Worm (Caenorhabditis elegans) whole organism, L2 larva: ENCODE results near the gene jud-4.

ENCODE experiments used
- F13H6.1 ChIP-seq: sonication (generic microtip); optimal IDR thresholded peaks from 2 replicates; lab custom pipeline; 2016; ENCODE audit warnings: missing genetic modification characterization, missing compliant biosample characterization
- R02D3.7 ChIP-seq: fragments of 150-350 bp; optimal IDR thresholded peaks from 2 replicates; lab custom pipeline; 2014; ENCODE audit warnings: missing biosample characterization, missing genetic modification characterization
- Y55F3AM.14 ChIP-seq: fragments of 200-800 bp; sonication (Bioruptor generic); optimal IDR thresholded peaks from 2 replicates; lab custom pipeline; 2018; ENCODE audit warnings: mild to moderate bottlenecking, missing genetic modification characterization, missing compliant biosample characterization
- ZK546.5 ChIP-seq: sonication (generic microtip); optimal IDR thresholded peaks from 2 replicates; lab custom pipeline; 2017; ENCODE audit warnings: missing biosample characterization, missing genetic modification characterization
- alr-1 ChIP-seq: fragments of 150-350 bp; optimal IDR thresholded peaks from 2 replicates; lab custom pipeline; 2014; ENCODE audit warnings: missing biosample characterization, missing genetic modification characterization
- aly-2 ChIP-seq: fragments of 150-350 bp; optimal IDR thresholded peaks from 2 replicates; lab custom pipeline; 2014; ENCODE audit warnings: missing biosample characterization, missing genetic modification characterization
- ama-1 ChIP-seq: fragments of 150-350 bp; optimal IDR thresholded peaks from 2 replicates; lab custom pipeline; 2018; ENCODE audit warnings: inconsistent platforms
- blmp-1 ChIP-seq: sonication (generic microtip); optimal IDR thresholded peaks from 2 replicates; lab custom pipeline; 2017; ENCODE audit warnings: missing genetic modification characterization, mild to moderate bottlenecking, missing compliant biosample characterization, antibody characterized with exemption, moderate library complexity; ENCODE audit not compliant: insufficient read depth
- ceh-82 ChIP-seq: fragments of 150-350 bp; optimal IDR thresholded peaks from 2 replicates; lab custom pipeline; 2014; ENCODE audit warnings: missing biosample characterization, missing genetic modification characterization
- crh-2 ChIP-seq: sonication (generic microtip); optimal IDR thresholded peaks from 2 replicates; lab custom pipeline; 2017; ENCODE audit warnings: missing biosample characterization, missing genetic modification characterization
- dmd-4 ChIP-seq: sonication (generic microtip); optimal IDR thresholded peaks from 2 replicates; lab custom pipeline; 2017; ENCODE audit warnings: missing biosample characterization, missing genetic modification characterization
- egl-27 ChIP-seq: sonication (generic microtip); optimal IDR thresholded peaks from 3 replicates; lab custom pipeline; 2017; ENCODE audit warnings: missing biosample characterization, missing genetic modification reagents, missing genetic modification characterization
- elt-1 ChIP-seq: fragments of 150-350 bp; optimal IDR thresholded peaks from 2 replicates; lab custom pipeline; 2014; ENCODE audit warnings: missing biosample characterization, missing genetic modification characterization
- fos-1 ChIP-seq: fragments of 150-350 bp; optimal IDR thresholded peaks from 2 replicates; lab custom pipeline; 2014; ENCODE audit warnings: missing biosample characterization, missing genetic modification characterization
- gmeb-1 ChIP-seq: fragments of 150-350 bp; optimal IDR thresholded peaks from 2 replicates; lab custom pipeline; 2014; ENCODE audit warnings: missing biosample characterization, missing genetic modification characterization
- lin-11 ChIP-seq: fragments of 150-350 bp; sonication (generic microtip); optimal IDR thresholded peaks from 2 replicates; lab custom pipeline; 2014; ENCODE audit warnings: missing biosample characterization, missing genetic modification characterization, inconsistent platforms, mixed read lengths
- lin-13 ChIP-seq: fragments of 150-350 bp; optimal IDR thresholded peaks from 2 replicates; lab custom pipeline; 2014; ENCODE audit warnings: missing biosample characterization, missing genetic modification reagents, missing genetic modification characterization
- lin-39 ChIP-seq: fragments of 150-350 bp; optimal IDR thresholded peaks from 2 replicates; lab custom pipeline; 2014; ENCODE audit warnings: missing biosample characterization, missing genetic modification reagents, missing genetic modification characterization
- lsy-2 ChIP-seq, 2 experiments: fragments of 150-350 bp in 1 of 2; sonication (generic microtip) in 1 of 2; optimal IDR thresholded peaks; 2 replicates each; lab custom pipeline; 2014 to 2017; ENCODE audit warnings: missing biosample characterization in 2 of 2, missing genetic modification characterization in 2 of 2
- mab-5 ChIP-seq: fragments of 150-350 bp; optimal IDR thresholded peaks from 2 replicates; lab custom pipeline; 2014; ENCODE audit warnings: missing biosample characterization, missing genetic modification characterization
- mbf-1 ChIP-seq: sonication (generic microtip); optimal IDR thresholded peaks from 2 replicates; lab custom pipeline; 2017; ENCODE audit warnings: missing biosample characterization, missing genetic modification characterization
- mdl-1 ChIP-seq, 2 experiments: fragments of 150-350 bp in 1 of 2; sonication (generic microtip) in 1 of 2; optimal IDR thresholded peaks; 2 replicates each; lab custom pipeline; 2017; ENCODE audit warnings: missing biosample characterization in 2 of 2, missing genetic modification characterization in 2 of 2
- nhr-10 ChIP-seq: sonication (generic microtip); optimal IDR thresholded peaks from 2 replicates; lab custom pipeline; 2017; ENCODE audit warnings: missing biosample characterization, missing genetic modification characterization
- nhr-11 ChIP-seq: fragments of 150-350 bp; optimal IDR thresholded peaks from 2 replicates; lab custom pipeline; 2014; ENCODE audit warnings: missing biosample characterization, missing genetic modification characterization
- nhr-12 ChIP-seq: fragments of 150-350 bp; optimal IDR thresholded peaks from 2 replicates; lab custom pipeline; 2014; ENCODE audit warnings: missing biosample characterization, missing genetic modification characterization
- nhr-129 ChIP-seq: fragments of 150-350 bp; optimal IDR thresholded peaks from 2 replicates; lab custom pipeline; 2014; ENCODE audit warnings: missing biosample characterization, missing genetic modification characterization
- nhr-21 ChIP-seq: fragments of 150-350 bp; optimal IDR thresholded peaks from 2 replicates; lab custom pipeline; 2014; ENCODE audit warnings: missing biosample characterization, missing genetic modification characterization
- nhr-237 ChIP-seq: fragments of 150-350 bp; optimal IDR thresholded peaks from 2 replicates; lab custom pipeline; 2014; ENCODE audit warnings: missing biosample characterization, missing genetic modification characterization
- nhr-25 ChIP-seq: fragments of 150-350 bp; sonication (generic microtip); optimal IDR thresholded peaks from 3 replicates; lab custom pipeline; 2014; ENCODE audit warnings: missing biosample characterization, missing genetic modification characterization
- nhr-77 ChIP-seq: fragments of 150-350 bp; optimal IDR thresholded peaks from 2 replicates; lab custom pipeline; 2014; ENCODE audit warnings: missing biosample characterization, missing genetic modification characterization
- sem-4 ChIP-seq: fragments of 150-350 bp; optimal IDR thresholded peaks from 2 replicates; lab custom pipeline; 2014; ENCODE audit warnings: missing biosample characterization, missing genetic modification reagents, missing genetic modification characterization
- sma-3 ChIP-seq: sonication (generic microtip); optimal IDR thresholded peaks from 2 replicates; lab custom pipeline; 2016; ENCODE audit warnings: missing genetic modification reagents, missing genetic modification characterization, missing compliant biosample characterization
- sma-9 ChIP-seq, 2 experiments: fragments of 150-350 bp in 1 of 2; sonication (generic microtip) in 1 of 2; optimal IDR thresholded peaks; 2 replicates each; lab custom pipeline; 2014 to 2016; ENCODE audit warnings: missing genetic modification characterization in 2 of 2, mild to moderate bottlenecking in 1 of 2, missing biosample characterization in 1 of 2, missing compliant biosample characterization in 1 of 2, missing genetic modification reagents in 1 of 2, moderate library complexity in 1 of 2
- snpc-4 ChIP-seq: fragments of 150-350 bp; optimal IDR thresholded peaks from 2 replicates; lab custom pipeline; 2014; ENCODE audit warnings: missing biosample characterization, missing genetic modification characterization
- unc-39 ChIP-seq: fragments of 150-350 bp; optimal IDR thresholded peaks from 2 replicates; lab custom pipeline; 2014; ENCODE audit warnings: missing biosample characterization, missing genetic modification characterization
- unc-55 ChIP-seq: fragments of 150-350 bp; sonication (generic microtip); optimal IDR thresholded peaks from 3 replicates; lab custom pipeline; 2014; ENCODE audit warnings: missing biosample characterization, missing genetic modification reagents, missing genetic modification characterization
- unc-62 ChIP-seq: fragments of 150-350 bp; optimal IDR thresholded peaks from 2 replicates; lab custom pipeline; 2014; ENCODE audit warnings: missing biosample characterization, missing genetic modification reagents, missing genetic modification characterization
- zag-1 ChIP-seq: fragments of 150-350 bp; optimal IDR thresholded peaks from 2 replicates; lab custom pipeline; 2014; ENCODE audit warnings: missing biosample characterization, missing genetic modification characterization
- ztf-1 ChIP-seq: fragments of 200-800 bp; sonication (Bioruptor generic); conservative IDR thresholded peaks from 2 replicates; pipeline ENCODE4 v1.3.6; 2022; ENCODE audit warnings: missing genetic modification characterization, missing compliant biosample characterization
- ztf-11 ChIP-seq: sonication (generic microtip); optimal IDR thresholded peaks from 2 replicates; lab custom pipeline; 2017; ENCODE audit warnings: missing biosample characterization, missing genetic modification characterization
- ztf-4 ChIP-seq: fragments of 150-350 bp; optimal IDR thresholded peaks from 2 replicates; lab custom pipeline; 2014; ENCODE audit warnings: missing biosample characterization, missing genetic modification characterization

jud-4 gene

ce11 chrX:15277714-15278187 lies 6.2 kb upstream of the jud-4 start, which contains the start of gene kin-20:
TSS of gene kin-20 (minus strand) at chrX:15277764.
- peak; percentile 42 for TF ChIP-seq nhr-25 (tag; lab: Kevin White, UChicago)
- no peak for TF ChIP-seq egl-27 (tag; lab: Kevin White, UChicago)
- TF ChIP-seq blmp-1 (tag; lab: Kevin White, UChicago) = peak; percentile 43
- TF ChIP-seq F13H6.1 (tag; lab: Kevin White, UChicago) = peak; percentile 38

- TF ChIP-seq snpc-4 (tag; lab: Kevin White, UChicago) (peak; percentile 84), Y55F3AM.14 (GFP tag; lab: Kevin White, UChicago) (no peak), aly-2 (tag; lab: Kevin White, UChicago) (no peak), ama-1 (lab: Kevin White, UChicago) (no peak), nhr-77 (no peak)
Measured at ce11 chrX:15278593-15278992, 5.3 kb upstream of the jud-4 start.

ce11 chrX:15279301-15279700 lies 4.6 kb upstream of the jud-4 start:
- no peak for TF ChIP-seq unc-55 (GFP tag; lab: Kevin White, UChicago)
- TF ChIP-seq nhr-25 (tag; lab: Kevin White, UChicago) = peak; percentile 11
- TF ChIP-seq fos-1 (tag; lab: Kevin White, UChicago) = peak; percentile 23
- TF ChIP-seq egl-27 (tag; lab: Kevin White, UChicago) = peak; percentile 36
- TF ChIP-seq sma-3 (GFP tag; lab: Kevin White, UChicago) = no peak
- TF ChIP-seq aly-2 (tag; lab: Kevin White, UChicago) = no peak
- peak; percentile 16 for TF ChIP-seq F13H6.1 (tag; lab: Kevin White, UChicago)
- TF ChIP-seq nhr-129 (tag; lab: Kevin White, UChicago) = peak; percentile 57
- peak; percentile 41 for TF ChIP-seq crh-2 (tag; lab: Kevin White, UChicago)

- TF ChIP-seq Y55F3AM.14 (GFP tag; lab: Kevin White, UChicago) = no peak
- no peak for TF ChIP-seq blmp-1 (tag; lab: Kevin White, UChicago)
- no peak for TF ChIP-seq unc-39 (tag; lab: Kevin White, UChicago)
- TF ChIP-seq lin-13 (GFP tag; lab: Kevin White, UChicago) = no peak
- no peak for TF ChIP-seq mab-5 (tag; lab: Kevin White, UChicago)
- no peak for TF ChIP-seq ZK546.5
- peak; percentile 37 for TF ChIP-seq nhr-25 (tag; lab: Kevin White, UChicago)
- TF ChIP-seq fos-1 (tag; lab: Kevin White, UChicago) = no peak
- no peak for TF ChIP-seq R02D3.7 (tag; lab: Kevin White, UChicago)
- TF ChIP-seq nhr-21 (tag; lab: Kevin White, UChicago) = no peak
- no peak for TF ChIP-seq nhr-12 (tag; lab: Kevin White, UChicago)
- no peak for TF ChIP-seq ztf-4 (tag; lab: Kevin White, UChicago)
- no peak for TF ChIP-seq unc-62 (GFP tag; lab: Kevin White, UChicago)
- no peak for TF ChIP-seq lin-11
- peak; percentile 1 for TF ChIP-seq sma-9 (GFP tag; optimal IDR thresholded peaks at IDR 0.05; lab: Kevin White, UChicago)
- no peak for TF ChIP-seq sma-9 (tag; optimal IDR thresholded peaks at IDR 0.05; lab: Kevin White, UChicago)
- TF ChIP-seq, all 48 proteins: peak for 2
Measured at ce11 chrX:15280318-15280717, 3.6 kb upstream of the jud-4 start.

ce11 chrX:15281248-15281647 lies 2.7 kb upstream of the jud-4 start:
- TF ChIP-seq nhr-10 (tag; lab: Kevin White, UChicago) (no peak), aly-2 (tag; lab: Kevin White, UChicago) (no peak), ztf-1 (GFP tag; lab: Robert Waterston, UW) (no peak), lin-39 (no peak), nhr-21 (tag; lab: Kevin White, UChicago) (no peak), alr-1 (tag; lab: Kevin White, UChicago) (no peak), ceh-82 (tag; lab: Kevin White, UChicago) (no peak), nhr-77 (no peak), mab-5 (tag; lab: Kevin White, UChicago) (no peak), nhr-25 (tag; lab: Kevin White, UChicago) (peak; percentile 25), egl-27 (tag; lab: Kevin White, UChicago) (no peak), ama-1 (lab: Kevin White, UChicago) (no peak), dmd-4 (tag; lab: Kevin White, UChicago) (no peak), lsy-2 (tag; optimal IDR thresholded peaks at IDR 0.05; lab: Kevin White, UChicago) (no peak), nhr-12 (tag; lab: Kevin White, UChicago) (no peak), sma-3 (GFP tag; lab: Kevin White, UChicago) (peak; percentile 33), gmeb-1 (no peak), mbf-1 (tag; lab: Kevin White, UChicago) (no peak), unc-62 (GFP tag; lab: Kevin White, UChicago) (no peak), F13H6.1 (tag; lab: Kevin White, UChicago) (peak; percentile 52), ztf-4 (tag; lab: Kevin White, UChicago) (no peak), nhr-237 (tag; lab: Kevin White, UChicago) (no peak), sem-4 (tag; lab: Kevin White, UChicago) (no peak), lin-13 (GFP tag; lab: Kevin White, UChicago) (peak; percentile 9), elt-1 (no peak), crh-2 (tag; lab: Kevin White, UChicago) (no peak), nhr-11 (tag; lab: Kevin White, UChicago) (no peak), zag-1 (no peak), ztf-11 (tag; lab: Kevin White, UChicago) (no peak), Y55F3AM.14 (GFP tag; lab: Kevin White, UChicago) (no peak), R02D3.7 (tag; lab: Kevin White, UChicago) (no peak), nhr-129 (tag; lab: Kevin White, UChicago) (peak; percentile 41), mdl-1 (tag; optimal IDR thresholded peaks at IDR 0.05; lab: Kevin White, UChicago) (no peak)
